Worm (Caenorhabditis elegans) whole organism, L2 larva: ENCODE measurements around the gene F26D2.15.

Experiments
- F13H6.1 ChIP-seq: sonication (generic microtip); optimal IDR thresholded peaks from 2 replicates; lab custom pipeline; 2016; ENCODE audit warnings: missing genetic modification characterization, missing compliant biosample characterization
- R02D3.7 ChIP-seq: fragments of 150-350 bp; optimal IDR thresholded peaks from 2 replicates; lab custom pipeline; 2014; ENCODE audit warnings: missing biosample characterization, missing genetic modification characterization
- Y55F3AM.14 ChIP-seq: fragments of 200-800 bp; sonication (Bioruptor generic); optimal IDR thresholded peaks from 2 replicates; lab custom pipeline; 2018; ENCODE audit warnings: mild to moderate bottlenecking, missing genetic modification characterization, missing compliant biosample characterization
- alr-1 ChIP-seq: fragments of 150-350 bp; optimal IDR thresholded peaks from 2 replicates; lab custom pipeline; 2014; ENCODE audit warnings: missing biosample characterization, missing genetic modification characterization
- aly-2 ChIP-seq: fragments of 150-350 bp; optimal IDR thresholded peaks from 2 replicates; lab custom pipeline; 2014; ENCODE audit warnings: missing biosample characterization, missing genetic modification characterization
- ama-1 ChIP-seq: fragments of 150-350 bp; optimal IDR thresholded peaks from 2 replicates; lab custom pipeline; 2018; ENCODE audit warnings: inconsistent platforms
- ceh-16 ChIP-seq: fragments of 150-350 bp; optimal IDR thresholded peaks from 2 replicates; lab custom pipeline; 2014; ENCODE audit warnings: missing biosample characterization, missing genetic modification characterization
- dmd-4 ChIP-seq: sonication (generic microtip); optimal IDR thresholded peaks from 2 replicates; lab custom pipeline; 2017; ENCODE audit warnings: missing biosample characterization, missing genetic modification characterization
- egl-27 ChIP-seq: sonication (generic microtip); optimal IDR thresholded peaks from 3 replicates; lab custom pipeline; 2017; ENCODE audit warnings: missing biosample characterization, missing genetic modification reagents, missing genetic modification characterization
- elt-1 ChIP-seq: fragments of 150-350 bp; optimal IDR thresholded peaks from 2 replicates; lab custom pipeline; 2014; ENCODE audit warnings: missing biosample characterization, missing genetic modification characterization
- elt-3 ChIP-seq: sonication (generic microtip); optimal IDR thresholded peaks from 2 replicates; lab custom pipeline; 2017; ENCODE audit warnings: missing biosample characterization, missing genetic modification characterization
- fos-1 ChIP-seq: fragments of 150-350 bp; optimal IDR thresholded peaks from 2 replicates; lab custom pipeline; 2014; ENCODE audit warnings: missing biosample characterization, missing genetic modification characterization
- gmeb-1 ChIP-seq: fragments of 150-350 bp; optimal IDR thresholded peaks from 2 replicates; lab custom pipeline; 2014; ENCODE audit warnings: missing biosample characterization, missing genetic modification characterization
- lin-13 ChIP-seq: fragments of 150-350 bp; optimal IDR thresholded peaks from 2 replicates; lab custom pipeline; 2014; ENCODE audit warnings: missing biosample characterization, missing genetic modification reagents, missing genetic modification characterization
- lin-39 ChIP-seq: fragments of 150-350 bp; optimal IDR thresholded peaks from 2 replicates; lab custom pipeline; 2014; ENCODE audit warnings: missing biosample characterization, missing genetic modification reagents, missing genetic modification characterization
- lsy-2 ChIP-seq, 2 experiments: fragments of 150-350 bp in 1 of 2; sonication (generic microtip) in 1 of 2; optimal IDR thresholded peaks; 2 replicates each; lab custom pipeline; 2014 to 2017; ENCODE audit warnings: missing biosample characterization in 2 of 2, missing genetic modification characterization in 2 of 2
- mab-5 ChIP-seq: fragments of 150-350 bp; optimal IDR thresholded peaks from 2 replicates; lab custom pipeline; 2014; ENCODE audit warnings: missing biosample characterization, missing genetic modification characterization
- mbf-1 ChIP-seq: sonication (generic microtip); optimal IDR thresholded peaks from 2 replicates; lab custom pipeline; 2017; ENCODE audit warnings: missing biosample characterization, missing genetic modification characterization
- mdl-1 ChIP-seq, 2 experiments: fragments of 150-350 bp in 1 of 2; sonication (generic microtip) in 1 of 2; optimal IDR thresholded peaks; 2 replicates each; lab custom pipeline; 2017; ENCODE audit warnings: missing biosample characterization in 2 of 2, missing genetic modification characterization in 2 of 2
- nhr-10 ChIP-seq: sonication (generic microtip); optimal IDR thresholded peaks from 2 replicates; lab custom pipeline; 2017; ENCODE audit warnings: missing biosample characterization, missing genetic modification characterization
- nhr-12 ChIP-seq: fragments of 150-350 bp; optimal IDR thresholded peaks from 2 replicates; lab custom pipeline; 2014; ENCODE audit warnings: missing biosample characterization, missing genetic modification characterization
- nhr-23 ChIP-seq: fragments of 150-350 bp; optimal IDR thresholded peaks from 2 replicates; lab custom pipeline; 2014; ENCODE audit warnings: missing biosample characterization, missing genetic modification reagents, missing genetic modification characterization
- nhr-237 ChIP-seq: fragments of 150-350 bp; optimal IDR thresholded peaks from 2 replicates; lab custom pipeline; 2014; ENCODE audit warnings: missing biosample characterization, missing genetic modification characterization
- nhr-25 ChIP-seq: fragments of 150-350 bp; sonication (generic microtip); optimal IDR thresholded peaks from 3 replicates; lab custom pipeline; 2014; ENCODE audit warnings: missing biosample characterization, missing genetic modification characterization
- nhr-6 ChIP-seq: fragments of 150-350 bp; optimal IDR thresholded peaks from 2 replicates; lab custom pipeline; 2014; ENCODE audit warnings: missing biosample characterization, missing genetic modification characterization
- nhr-77 ChIP-seq: fragments of 150-350 bp; optimal IDR thresholded peaks from 2 replicates; lab custom pipeline; 2014; ENCODE audit warnings: missing biosample characterization, missing genetic modification characterization
- peb-1 ChIP-seq: fragments of 150-350 bp; optimal IDR thresholded peaks from 2 replicates; lab custom pipeline; 2014; ENCODE audit warnings: missing biosample characterization, missing genetic modification characterization
- sem-4 ChIP-seq: fragments of 150-350 bp; optimal IDR thresholded peaks from 2 replicates; lab custom pipeline; 2014; ENCODE audit warnings: missing biosample characterization, missing genetic modification reagents, missing genetic modification characterization
- skn-1 ChIP-seq: sonication (generic microtip); optimal IDR thresholded peaks from 2 replicates; lab custom pipeline; 2017; ENCODE audit warnings: missing biosample characterization, missing genetic modification characterization
- sma-3 ChIP-seq: sonication (generic microtip); optimal IDR thresholded peaks from 2 replicates; lab custom pipeline; 2016; ENCODE audit warnings: missing genetic modification reagents, missing genetic modification characterization, missing compliant biosample characterization
- unc-39 ChIP-seq: fragments of 150-350 bp; optimal IDR thresholded peaks from 2 replicates; lab custom pipeline; 2014; ENCODE audit warnings: missing biosample characterization, missing genetic modification characterization
- zag-1 ChIP-seq: fragments of 150-350 bp; optimal IDR thresholded peaks from 2 replicates; lab custom pipeline; 2014; ENCODE audit warnings: missing biosample characterization, missing genetic modification characterization
- ztf-1 ChIP-seq: fragments of 200-800 bp; sonication (Bioruptor generic); conservative IDR thresholded peaks from 2 replicates; pipeline ENCODE4 v1.3.6; 2022; ENCODE audit warnings: missing genetic modification characterization, missing compliant biosample characterization
- ztf-11 ChIP-seq: sonication (generic microtip); optimal IDR thresholded peaks from 2 replicates; lab custom pipeline; 2017; ENCODE audit warnings: missing biosample characterization, missing genetic modification characterization
- ztf-4 ChIP-seq: fragments of 150-350 bp; optimal IDR thresholded peaks from 2 replicates; lab custom pipeline; 2014; ENCODE audit warnings: missing biosample characterization, missing genetic modification characterization

Gene F26D2.15

DNA sequence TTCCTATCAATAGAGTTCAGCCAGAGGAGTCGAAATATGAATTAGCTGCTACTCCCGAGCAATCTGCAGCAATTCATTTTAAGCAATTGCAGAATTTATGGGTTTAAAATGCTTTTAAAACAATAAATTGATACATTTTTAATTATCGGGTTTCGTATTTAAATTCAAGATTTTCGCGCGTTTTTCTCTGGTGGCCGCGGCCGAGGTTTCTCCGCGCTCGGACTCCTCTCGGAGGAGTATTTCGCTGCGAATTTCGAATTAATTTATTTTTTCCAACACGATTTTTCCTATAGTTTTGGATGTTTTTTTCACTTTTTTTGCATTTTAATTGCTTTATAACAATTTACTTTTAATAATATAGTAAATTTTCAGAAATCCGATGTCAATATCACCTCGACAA, 36.1 kb upstream of the F26D2.15 start, which contains the start of gene F13A7.14 (continued):
- TF ChIP-seq sem-4 (tag; lab: Kevin White, UChicago) (peak; percentile 58), mab-5 (peak; percentile 41), sma-3 (GFP tag; lab: Kevin White, UChicago) (peak; percentile 89)

DNA sequence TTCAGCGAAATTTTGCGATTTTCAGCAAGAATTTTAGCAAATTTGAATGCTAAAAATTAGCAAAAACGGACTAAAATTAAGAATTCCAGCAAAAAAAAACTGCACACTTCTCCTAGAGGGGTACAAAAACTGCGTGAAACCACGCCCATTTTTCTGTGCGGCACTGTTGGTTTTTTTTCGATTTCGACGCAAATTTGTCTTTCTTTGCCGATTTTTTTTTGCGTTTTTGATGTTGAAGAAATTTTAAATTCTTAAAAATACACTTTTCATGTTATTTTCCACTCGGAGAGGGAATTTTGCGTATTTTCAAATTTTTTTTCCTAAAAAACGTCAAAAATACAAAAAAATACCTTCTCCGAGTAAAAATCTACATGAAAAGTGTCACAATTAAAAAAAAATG, 33.7 kb upstream of the F26D2.15 start, which contains the start of gene syp-1:
Gene syp-1 (plus strand): TSS at position 301 of the 400 bp plus-strand sequence.
- TF ChIP-seq aly-2 (no peak), nhr-25 (tag; lab: Kevin White, UChicago) (no peak), nhr-10 (tag; lab: Kevin White, UChicago) (no peak), mab-5 (no peak), Y55F3AM.14 (GFP tag; lab: Kevin White, UChicago) (no peak), nhr-12 (tag; lab: Kevin White, UChicago) (no peak), egl-27 (no peak), peb-1 (tag; lab: Kevin White, UChicago) (no peak), sem-4 (tag; lab: Kevin White, UChicago) (no peak), elt-3 (tag; lab: Kevin White, UChicago) (no peak), fos-1 (no peak), skn-1 (tag; lab: Kevin White, UChicago) (no peak), dmd-4 (no peak), mbf-1 (tag; lab: Kevin White, UChicago) (no peak)

DNA sequence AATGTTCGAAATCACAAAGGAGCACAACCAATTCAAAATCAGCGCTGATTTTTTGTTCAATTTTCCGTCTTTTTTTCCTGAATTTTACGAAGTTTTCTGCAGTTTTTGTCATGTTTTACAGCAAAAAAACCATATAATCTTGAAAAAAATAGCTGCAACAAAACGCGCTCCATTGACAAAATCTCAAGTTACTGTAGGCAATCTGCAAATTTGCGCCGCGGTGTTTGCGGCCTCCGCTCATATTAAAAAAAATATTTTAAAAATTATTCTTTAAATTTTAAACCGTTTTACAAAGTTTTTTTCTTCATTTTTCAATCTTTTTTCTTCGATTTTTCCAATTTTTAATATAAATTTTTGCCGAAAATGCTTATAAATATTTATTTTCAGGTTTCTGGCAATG, 32.3 kb upstream of the F26D2.15 start:
- TF ChIP-seq dmd-4 = no peak
- no peak for TF ChIP-seq nhr-237 (tag; lab: Kevin White, UChicago)
- no peak for TF ChIP-seq sem-4 (tag; lab: Kevin White, UChicago)
- TF ChIP-seq mab-5 = no peak
- no peak for TF ChIP-seq unc-39 (tag; lab: Kevin White, UChicago)
- TF ChIP-seq R02D3.7 = no peak

DNA sequence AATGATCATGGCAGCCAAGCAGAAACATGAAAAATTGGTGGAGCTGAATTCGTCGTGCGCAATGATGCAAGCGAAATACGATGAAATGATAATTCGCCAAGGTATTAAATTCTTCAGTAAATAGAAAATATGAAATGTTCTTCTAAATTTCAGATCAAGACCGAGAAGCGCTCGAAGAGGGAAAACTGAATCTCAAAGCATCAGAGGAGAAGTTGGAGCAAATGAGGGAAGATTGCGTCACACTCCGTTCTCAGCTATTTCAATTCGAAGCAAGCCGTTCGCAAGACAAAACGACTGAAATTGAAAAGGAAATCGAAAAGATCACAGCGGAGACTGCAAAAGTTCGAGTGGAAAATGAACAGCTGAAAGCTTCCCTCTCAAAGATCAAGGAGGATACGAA, 31.3 kb upstream of the F26D2.15 start:
- no peak for TF ChIP-seq mbf-1 (tag; lab: Kevin White, UChicago)
- no peak for TF ChIP-seq alr-1 (tag; lab: Kevin White, UChicago)
- TF ChIP-seq zag-1 (tag; lab: Kevin White, UChicago) = no peak
- TF ChIP-seq ztf-1 = no peak
- no peak for TF ChIP-seq aly-2
- no peak for TF ChIP-seq lin-13
- no peak for TF ChIP-seq nhr-6 (tag; lab: Kevin White, UChicago)
- no peak for TF ChIP-seq lsy-2 (tag; optimal IDR thresholded peaks at IDR 0.05; lab: Kevin White, UChicago)
- TF ChIP-seq R02D3.7 = no peak
- TF ChIP-seq lin-39 (tag; lab: Kevin White, UChicago) = no peak
- no peak for TF ChIP-seq peb-1 (tag; lab: Kevin White, UChicago)
- TF ChIP-seq nhr-77 (tag; lab: Kevin White, UChicago) = no peak
- no peak for TF ChIP-seq dmd-4
- TF ChIP-seq nhr-237 (tag; lab: Kevin White, UChicago) = no peak
- no peak for TF ChIP-seq mdl-1 (tag; optimal IDR thresholded peaks at IDR 0.05; lab: Kevin White, UChicago)
- TF ChIP-seq sem-4 (tag; lab: Kevin White, UChicago) = no peak
- no peak for TF ChIP-seq nhr-25 (tag; lab: Kevin White, UChicago)
- TF ChIP-seq, all 48 proteins: peak for 0

- TF ChIP-seq unc-39 (tag; lab: Kevin White, UChicago) (no peak), zag-1 (tag; lab: Kevin White, UChicago) (no peak), F13H6.1 (tag; lab: Kevin White, UChicago) (no peak), lsy-2 (tag; optimal IDR thresholded peaks at IDR 0.05; lab: Kevin White, UChicago) (no peak), ama-1 (lab: Kevin White, UChicago) (no peak), elt-3 (tag; lab: Kevin White, UChicago) (no peak), fos-1 (no peak), elt-1 (tag; lab: Kevin White, UChicago) (no peak), mab-5 (no peak), nhr-23 (no peak), ceh-16 (tag; lab: Kevin White, UChicago) (no peak), peb-1 (tag; lab: Kevin White, UChicago) (no peak), ztf-11 (tag; lab: Kevin White, UChicago) (no peak), ztf-4 (tag; lab: Kevin White, UChicago) (no peak), gmeb-1 (tag; lab: Kevin White, UChicago) (no peak), nhr-77 (tag; lab: Kevin White, UChicago) (no peak)
These were observed 30.0 kb upstream of the F26D2.15 start, which contains the start of gene F26D2.3 for ce11 chrV:16407663-16408062. Gene F26D2.3 (plus strand): TSS chrV:16407963.
